Fruit fly (Drosophila melanogaster) whole organism, embryonic: ENCODE data around the gene sac.

Experiments used
- ATbp ChIP-seq: fragments of 200-800 bp; sonication (Bioruptor generic); optimal IDR thresholded peaks from 2 replicates; lab custom pipeline; 2017; ENCODE audit warnings: missing biosample characterization, mild to moderate bottlenecking, missing genetic modification characterization, missing genetic modification reagents
- Awh ChIP-seq: fragments of 200-800 bp; sonication (Bioruptor generic); IDR thresholded peaks from 2 replicates; pipeline ENCODE4, ENCODE4 v1.3.6; 2022; ENCODE audit warnings: missing biosample characterization, missing genetic modification characterization
- B-H1 ChIP-seq: fragments of 200-800 bp; sonication (Bioruptor generic); IDR thresholded peaks from 3 replicates; pipeline ENCODE4 v1.3.6; 2022; ENCODE audit warnings: missing biosample characterization, missing genetic modification characterization
- B-H2 ChIP-seq: fragments of 200-800 bp; sonication (Bioruptor generic); optimal IDR thresholded peaks from 2 replicates; lab custom pipeline; 2018; ENCODE audit warnings: missing biosample characterization, mild to moderate bottlenecking, missing genetic modification characterization
- CG11695 ChIP-seq: fragments of 200-800 bp; sonication (Bioruptor generic); IDR thresholded peaks from 3 replicates; pipeline ENCODE4 v1.3.6; 2022; ENCODE audit warnings: missing biosample characterization, missing genetic modification characterization
- CG12155 ChIP-seq: fragments of 200-800 bp; sonication (Bioruptor generic); optimal IDR thresholded peaks from 3 replicates; lab custom pipeline; 2016; ENCODE audit warnings: missing biosample characterization, missing genetic modification characterization
- CG12219 ChIP-seq: fragments of 200-800 bp; sonication (Bioruptor generic); optimal IDR thresholded peaks from 3 replicates; lab custom pipeline; 2018; ENCODE audit warnings: missing biosample characterization, mild to moderate bottlenecking, missing genetic modification characterization
- CG14710 ChIP-seq: fragments of 200-800 bp; sonication (Bioruptor generic); optimal IDR thresholded peaks from 3 replicates; lab custom pipeline; 2019; ENCODE audit warnings: missing biosample characterization, mild to moderate bottlenecking, missing genetic modification characterization, moderate library complexity
- CG14860 ChIP-seq: fragments of 200-800 bp; sonication (Bioruptor generic); IDR thresholded peaks from 3 replicates; pipeline ENCODE4 v1.3.6; 2022; ENCODE audit warnings: missing biosample characterization, missing genetic modification characterization; ENCODE audit not compliant: partially characterized antibody
- CG17359 ChIP-seq: fragments of 200-800 bp; sonication (Bioruptor generic); optimal IDR thresholded peaks from 3 replicates; lab custom pipeline; 2018; ENCODE audit warnings: missing biosample characterization, mild to moderate bottlenecking, missing genetic modification characterization, moderate library complexity
- CG31365 ChIP-seq: fragments of 200-800 bp; sonication (Bioruptor generic); optimal IDR thresholded peaks from 2 replicates; lab custom pipeline; 2018; ENCODE audit warnings: missing biosample characterization, mild to moderate bottlenecking, missing genetic modification characterization
- CG31441 ChIP-seq: fragments of 200-800 bp; sonication (Bioruptor generic); IDR thresholded peaks from 2 replicates; pipeline ENCODE4 v1.3.6; 2022; ENCODE audit warnings: missing biosample characterization, missing genetic modification characterization
- CG34224 ChIP-seq: fragments of 200-800 bp; sonication (Bioruptor generic); IDR thresholded peaks from 3 replicates; pipeline ENCODE4 v1.3.6; 2022; ENCODE audit warnings: missing biosample characterization, missing genetic modification characterization; ENCODE audit not compliant: partially characterized antibody
- CG42726 ChIP-seq: fragments of 200-800 bp; sonication (Bioruptor generic); IDR thresholded peaks from 2 replicates; pipeline ENCODE4 v1.3.6; 2022; ENCODE audit warnings: missing biosample characterization, missing genetic modification characterization; ENCODE audit not compliant: partially characterized antibody
- CG8359 ChIP-seq: fragments of 200-800 bp; sonication (Bioruptor generic); optimal IDR thresholded peaks from 2 replicates; lab custom pipeline; 2017; ENCODE audit warnings: missing biosample characterization, mild to moderate bottlenecking, missing genetic modification characterization, borderline replicate concordance
- CG8388 ChIP-seq: fragments of 200-800 bp; sonication (Bioruptor generic); optimal IDR thresholded peaks from 2 replicates; lab custom pipeline; 2019; ENCODE audit warnings: missing biosample characterization, mild to moderate bottlenecking, missing genetic modification characterization, moderate library complexity
- CG8765 ChIP-seq: fragments of 200-800 bp; sonication (Bioruptor generic); IDR thresholded peaks from 2 replicates; pipeline ENCODE4 v1.3.6; 2022; ENCODE audit warnings: missing biosample characterization, missing genetic modification characterization
- CG8924 ChIP-seq: fragments of 200-800 bp; optimal IDR thresholded peaks from 3 replicates; lab custom pipeline; 2019; ENCODE audit warnings: missing biosample characterization, mild to moderate bottlenecking, missing genetic modification characterization, moderate library complexity
- CG9876 ChIP-seq: fragments of 200-800 bp; sonication (Bioruptor generic); optimal IDR thresholded peaks from 2 replicates; lab custom pipeline; 2016; ENCODE audit warnings: missing biosample characterization, missing genetic modification characterization
- CTCF ChIP-seq: fragments of 200-800 bp; sonication (Bioruptor generic); optimal IDR thresholded peaks from 2 replicates; lab custom pipeline; 2017; ENCODE audit warnings: missing biosample characterization, mild to moderate bottlenecking, missing genetic modification characterization, moderate library complexity
- CrebB ChIP-seq: fragments of 200-800 bp; sonication (Bioruptor generic); optimal IDR thresholded peaks from 3 replicates; lab custom pipeline; 2018; ENCODE audit warnings: missing biosample characterization, mild to moderate bottlenecking, missing genetic modification characterization
- Deaf1 ChIP-seq: fragments of 200-800 bp; optimal IDR thresholded peaks from 3 replicates; lab custom pipeline; 2019; ENCODE audit warnings: missing biosample characterization, mild to moderate bottlenecking, missing genetic modification characterization, moderate library complexity
- Dip3 ChIP-seq: fragments of 200-800 bp; sonication (Bioruptor generic); optimal IDR thresholded peaks from 3 replicates; lab custom pipeline; 2016; ENCODE audit warnings: missing biosample characterization, missing genetic modification characterization
- Fer3 ChIP-seq: fragments of 200-800 bp; sonication (Bioruptor generic); optimal IDR thresholded peaks from 2 replicates; lab custom pipeline; 2018; ENCODE audit warnings: missing biosample characterization, mild to moderate bottlenecking, missing genetic modification characterization, moderate library complexity
- HLH4C ChIP-seq: fragments of 200-800 bp; sonication (Bioruptor generic); IDR thresholded peaks from 3 replicates; pipeline ENCODE4 v1.3.6; 2022; ENCODE audit warnings: missing biosample characterization, missing genetic modification characterization; ENCODE audit not compliant: partially characterized antibody
- Myb ChIP-seq: fragments of 200-800 bp; sonication (Bioruptor generic); optimal IDR thresholded peaks from 2 replicates; lab custom pipeline; 2016; ENCODE audit warnings: missing biosample characterization, missing genetic modification characterization
- NFAT ChIP-seq: fragments of 200-800 bp; sonication (Bioruptor generic); IDR thresholded peaks from 2 replicates; pipeline ENCODE4 v1.3.6; 2022; ENCODE audit warnings: missing biosample characterization, missing genetic modification characterization
- Rx ChIP-seq: fragments of 200-800 bp; sonication (Bioruptor generic); IDR thresholded peaks from 2 replicates; pipeline ENCODE4 v1.3.6; 2022; ENCODE audit warnings: missing biosample characterization, missing genetic modification characterization
- Sry-β ChIP-seq: fragments of 200-800 bp; sonication (Bioruptor generic); optimal IDR thresholded peaks from 2 replicates; lab custom pipeline; 2018; ENCODE audit warnings: missing biosample characterization, mild to moderate bottlenecking, missing genetic modification characterization, moderate library complexity
- Stat92E ChIP-seq, 3 experiments: fragments of >200 bp in 2 of 3; fragments of 200-800 bp in 1 of 3; sonication (Bioruptor generic) in 1 of 3; optimal IDR thresholded peaks; 2 replicates each; lab custom pipeline; 2017 to 2019; ENCODE audit warnings: missing biosample characterization in 3 of 3, missing genetic modification characterization in 3 of 3, mild to moderate bottlenecking in 1 of 3, moderate library complexity in 1 of 3
- Xbp1 ChIP-seq: fragments of 200-800 bp; sonication (Bioruptor generic); optimal IDR thresholded peaks from 3 replicates; lab custom pipeline; 2016; ENCODE audit warnings: missing biosample characterization, mild to moderate bottlenecking, missing genetic modification characterization
- ac ChIP-seq: fragments of 200-800 bp; sonication (Bioruptor generic); optimal IDR thresholded peaks from 3 replicates; lab custom pipeline; 2017; ENCODE audit warnings: missing biosample characterization, mild to moderate bottlenecking, missing genetic modification characterization
- ase ChIP-seq: fragments of 200-800 bp; sonication (Bioruptor generic); IDR thresholded peaks from 3 replicates; pipeline ENCODE4 v1.3.6; 2022; ENCODE audit warnings: missing biosample characterization, missing genetic modification characterization
- cad ChIP-seq: fragments of >200 bp; optimal IDR thresholded peaks from 2 replicates; lab custom pipeline; 2017; ENCODE audit warnings: missing biosample characterization, missing genetic modification characterization
- cas ChIP-seq: fragments of 200-800 bp; sonication (Bioruptor generic); IDR thresholded peaks from 2 replicates; pipeline ENCODE4 v1.3.6; 2022; ENCODE audit warnings: missing biosample characterization, missing genetic modification characterization
- disco-r ChIP-seq: fragments of 200-800 bp; sonication (Bioruptor generic); optimal IDR thresholded peaks from 2 replicates; lab custom pipeline; 2016; ENCODE audit warnings: missing biosample characterization, missing genetic modification characterization
- fru ChIP-seq: fragments of >200 bp; optimal IDR thresholded peaks from 2 replicates; lab custom pipeline; 2017
- gcm ChIP-seq: fragments of 200-800 bp; sonication (Bioruptor generic); optimal IDR thresholded peaks from 2 replicates; lab custom pipeline; 2019; ENCODE audit warnings: missing biosample characterization, mild to moderate bottlenecking, missing genetic modification characterization, moderate library complexity
- gcm2 ChIP-seq: fragments of 200-800 bp; sonication (Bioruptor generic); optimal IDR thresholded peaks from 2 replicates; lab custom pipeline; 2016; ENCODE audit warnings: missing biosample characterization, missing genetic modification characterization
- gsb ChIP-seq: fragments of 200-800 bp; sonication (Bioruptor generic); IDR thresholded peaks from 2 replicates; pipeline ENCODE4 v1.3.6; 2022; ENCODE audit warnings: missing biosample characterization, missing genetic modification characterization
- hb ChIP-seq: fragments of 200-800 bp; sonication (Bioruptor generic); IDR thresholded peaks from 3 replicates; pipeline ENCODE4 v1.3.6; 2022; ENCODE audit warnings: missing biosample characterization, missing genetic modification characterization; ENCODE audit not compliant: partially characterized antibody
- kah ChIP-seq: fragments of 200-800 bp; sonication (Bioruptor generic); optimal IDR thresholded peaks from 2 replicates; lab custom pipeline; 2018; ENCODE audit warnings: missing biosample characterization, mild to moderate bottlenecking, missing genetic modification characterization
- mld ChIP-seq: fragments of 200-800 bp; sonication (Bioruptor generic); IDR thresholded peaks from 3 replicates; pipeline ENCODE4 v1.3.6; 2022; ENCODE audit warnings: missing biosample characterization, missing genetic modification characterization; ENCODE audit not compliant: partially characterized antibody
- otp ChIP-seq: fragments of 200-800 bp; sonication (Bioruptor generic); IDR thresholded peaks from 3 replicates; pipeline ENCODE4, ENCODE4 v1.3.6; 2022; ENCODE audit warnings: missing biosample characterization, missing genetic modification characterization
- row ChIP-seq: fragments of 200-800 bp; sonication (Bioruptor generic); IDR thresholded peaks from 3 replicates; pipeline ENCODE4 v1.3.6; 2022; ENCODE audit warnings: missing biosample characterization, missing genetic modification characterization
- salm ChIP-seq: fragments of 200-800 bp; sonication (Bioruptor generic); optimal IDR thresholded peaks from 2 replicates; lab custom pipeline; 2018; ENCODE audit warnings: missing biosample characterization, mild to moderate bottlenecking, missing genetic modification characterization
- sens ChIP-seq: fragments of 200-800 bp; sonication (Bioruptor generic); peaks from one replicate; lab custom pipeline; 2016; ENCODE audit warnings: missing biosample characterization, missing genetic modification characterization
- so ChIP-seq: fragments of 200-800 bp; sonication (Bioruptor generic); IDR thresholded peaks from 3 replicates; pipeline ENCODE4 v1.3.6; 2022; ENCODE audit warnings: missing biosample characterization, missing genetic modification characterization
- tna ChIP-seq: fragments of 200-800 bp; sonication (Bioruptor generic); IDR thresholded peaks from 2 replicates; pipeline ENCODE4 v1.3.6; 2022; ENCODE audit warnings: missing biosample characterization, missing genetic modification characterization; ENCODE audit not compliant: partially characterized antibody
- twi ChIP-seq: fragments of 200-800 bp; optimal IDR thresholded peaks from 2 replicates; lab custom pipeline; 2019; ENCODE audit warnings: missing biosample characterization, mild to moderate bottlenecking, missing genetic modification characterization, moderate library complexity
- unpg ChIP-seq: fragments of 200-800 bp; sonication (Bioruptor generic); optimal IDR thresholded peaks from 3 replicates; lab custom pipeline; 2018; ENCODE audit warnings: missing biosample characterization, mild to moderate bottlenecking, missing genetic modification characterization, moderate library complexity
- zfh1 ChIP-seq: fragments of 200-800 bp; sonication (Bioruptor generic); IDR thresholded peaks from 3 replicates; pipeline ENCODE4 v1.3.6; 2022; ENCODE audit warnings: missing biosample characterization, missing genetic modification characterization

sac gene

dm6 chr3R:4450721-4451120 is 29.9 kb upstream of the sac start (continued):
- no peak for TF ChIP-seq unpg (GFP tag; lab: Kevin White, UChicago)
- TF ChIP-seq CG9876 (GFP tag; lab: Kevin White, UChicago), result no peak
- no peak for TF ChIP-seq mld (GFP tag; lab: Robert Waterston, UW)
- TF ChIP-seq twi, result no peak
- no peak for TF ChIP-seq Xbp1 (GFP tag; lab: Kevin White, UChicago)
- no peak for TF ChIP-seq ase (GFP tag; lab: Robert Waterston, UW)
- TF ChIP-seq fru (lab: Kevin White, UChicago), result no peak
- no peak for TF ChIP-seq CG31441
- TF ChIP-seq ac (GFP tag; lab: Kevin White, UChicago), result no peak
- TF ChIP-seq salm, result no peak
- no peak for TF ChIP-seq otp (GFP tag; lab: Robert Waterston, UW)
- no peak for TF ChIP-seq B-H2
- TF ChIP-seq CG17359 (tag; lab: Kevin White, UChicago), result no peak
- peak; percentile 4; the same call in 1 of the 2 replicates for TF ChIP-seq Awh (GFP tag; lab: Robert Waterston, UW)
- no peak for TF ChIP-seq NFAT
- TF ChIP-seq CG11695 (GFP tag; lab: Robert Waterston, UW), result no peak
- no peak for TF ChIP-seq sens
- TF ChIP-seq CG12155 (GFP tag; lab: Kevin White, UChicago), result no peak
- TF ChIP-seq cad (GFP tag; lab: Kevin White, UChicago), result no peak
- peak; percentile 30 for TF ChIP-seq Deaf1 (tag; lab: Kevin White, UChicago)
- TF ChIP-seq ATbp, result no peak
- TF ChIP-seq disco-r (GFP tag; lab: Kevin White, UChicago), result no peak
- no peak for TF ChIP-seq cas (GFP tag; lab: Robert Waterston, UW)
- no peak for TF ChIP-seq gcm (GFP tag; lab: Kevin White, UChicago)
- no peak for TF ChIP-seq CG8388 (GFP tag; lab: Kevin White, UChicago)
- no peak for TF ChIP-seq CG14710
- no peak for TF ChIP-seq Fer3 (tag; lab: Kevin White, UChicago)
- TF ChIP-seq row (GFP tag; lab: Robert Waterston, UW), result no peak
- TF ChIP-seq CrebB (tag; lab: Kevin White, UChicago), result no peak
- no peak for TF ChIP-seq B-H1 (GFP tag; lab: Robert Waterston, UW)
- TF ChIP-seq CG12219 (GFP tag; lab: Kevin White, UChicago), result no peak
- TF ChIP-seq hb (GFP tag; lab: Robert Waterston, UW), result no peak
- no peak for TF ChIP-seq kah
- TF ChIP-seq CG8765 (GFP tag; lab: Robert Waterston, UW), result no peak
- TF ChIP-seq CG8359 (GFP tag; lab: Kevin White, UChicago), result no peak
- no peak for TF ChIP-seq CG42726 (GFP tag; lab: Robert Waterston, UW)
- TF ChIP-seq CG34224 (GFP tag; lab: Robert Waterston, UW), result no peak
- no peak for TF ChIP-seq HLH4C (GFP tag; lab: Robert Waterston, UW)
- TF ChIP-seq CG14860 (GFP tag; lab: Robert Waterston, UW), result no peak
- no peak for TF ChIP-seq Sry-β (GFP tag; lab: Kevin White, UChicago)
- TF ChIP-seq gcm2 (GFP tag; lab: Kevin White, UChicago), result no peak
- TF ChIP-seq so (GFP tag; lab: Robert Waterston, UW), result 0 out of 3 replicates have a peak, but pooled peaks have one; percentile 8
- TF ChIP-seq zfh1 (GFP tag; lab: Robert Waterston, UW), result 0 out of 3 replicates have a peak, but pooled peaks have one; percentile 34
- TF ChIP-seq Dip3, result no peak
- no peak for TF ChIP-seq Stat92E (GFP tag; optimal IDR thresholded peaks at IDR 0.05; lab: Kevin White, UChicago)
- TF ChIP-seq tna (GFP tag; lab: Robert Waterston, UW), result no peak
- TF ChIP-seq Myb (GFP tag; lab: Kevin White, UChicago), result no peak
- TF ChIP-seq CTCF (GFP tag; lab: Kevin White, UChicago), result no peak
- TF ChIP-seq CG31365 (tag; lab: Kevin White, UChicago), result no peak
- no peak for TF ChIP-seq CG8924 (tag; lab: Kevin White, UChicago)
- no peak for TF ChIP-seq gsb (GFP tag; lab: Robert Waterston, UW)
- no peak for TF ChIP-seq Rx (GFP tag; lab: Robert Waterston, UW)
